Fruit fly (Drosophila melanogaster): ENCODE measurements around the gene Pus10.

The Pus10 gene

DNA sequence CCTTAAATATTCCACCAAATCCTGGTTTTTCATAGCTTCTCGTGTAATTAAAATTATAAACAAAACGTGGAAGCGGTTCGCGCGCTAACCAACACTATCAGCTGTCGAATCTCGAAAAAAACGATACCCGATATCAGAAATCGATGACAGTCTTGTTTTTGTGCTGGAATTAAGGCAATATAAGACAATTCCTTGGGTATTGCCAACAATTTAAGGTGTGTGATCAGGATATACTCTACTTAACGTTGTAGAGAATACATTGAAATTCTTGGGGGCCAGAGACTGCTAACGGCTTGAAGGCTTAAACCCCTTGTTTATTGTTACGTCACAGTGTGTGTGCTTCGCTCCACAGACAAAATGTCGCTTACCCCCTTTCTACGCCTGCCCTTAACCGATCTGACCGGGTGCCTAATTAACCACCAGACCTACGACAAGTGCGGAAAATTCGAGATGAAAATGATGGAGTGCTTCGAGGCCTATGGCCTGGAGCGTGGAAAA is at the start of gene Pus10:
Gene Pus10 (minus strand): TSS at position 91 of the 498 bp plus-strand sequence.
- TF ChIP-seq EcR (GFP tag; optimal IDR thresholded peaks at IDR 0.05) = no peak
- no peak for TF ChIP-seq psq (optimal IDR thresholded peaks at IDR 0.05)
- TF ChIP-seq pan (optimal IDR thresholded peaks at IDR 0.05) = no peak
- TF ChIP-seq Dll (optimal IDR thresholded peaks at IDR 0.05) = no peak
- no peak for TF ChIP-seq usp (GFP tag; optimal IDR thresholded peaks at IDR 0.05)
- no peak for TF ChIP-seq CG8478 (optimal IDR thresholded peaks at IDR 0.05)

DNA sequence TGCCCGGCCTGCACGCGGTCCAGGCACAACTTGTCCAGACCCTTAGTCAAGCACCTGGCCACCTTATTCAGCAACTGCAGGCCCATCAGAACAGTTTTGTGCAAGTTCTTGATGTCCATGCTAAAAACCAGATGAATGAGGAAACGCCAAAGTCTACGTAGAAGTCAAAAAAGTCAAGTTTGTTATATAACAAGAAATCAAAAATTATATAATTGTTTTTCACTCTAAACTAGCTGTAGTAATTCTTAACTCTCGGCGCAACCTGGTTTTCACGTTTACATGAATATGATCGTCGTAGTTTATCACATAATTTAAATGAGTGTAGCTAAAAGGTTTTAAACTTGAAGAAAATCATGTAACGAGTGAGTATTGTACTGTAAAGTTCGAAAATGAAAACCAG is 49.5 kb upstream of the Pus10 start:
- TF ChIP-seq Dll (optimal IDR thresholded peaks at IDR 0.05) = no peak
- TF ChIP-seq EcR (GFP tag; optimal IDR thresholded peaks at IDR 0.05) = no peak
- TF ChIP-seq usp (GFP tag; optimal IDR thresholded peaks at IDR 0.05) = no peak
- TF ChIP-seq pan (optimal IDR thresholded peaks at IDR 0.05) = no peak
- no peak for TF ChIP-seq CG8478 (optimal IDR thresholded peaks at IDR 0.05)
- no peak for TF ChIP-seq psq (optimal IDR thresholded peaks at IDR 0.05)

DNA sequence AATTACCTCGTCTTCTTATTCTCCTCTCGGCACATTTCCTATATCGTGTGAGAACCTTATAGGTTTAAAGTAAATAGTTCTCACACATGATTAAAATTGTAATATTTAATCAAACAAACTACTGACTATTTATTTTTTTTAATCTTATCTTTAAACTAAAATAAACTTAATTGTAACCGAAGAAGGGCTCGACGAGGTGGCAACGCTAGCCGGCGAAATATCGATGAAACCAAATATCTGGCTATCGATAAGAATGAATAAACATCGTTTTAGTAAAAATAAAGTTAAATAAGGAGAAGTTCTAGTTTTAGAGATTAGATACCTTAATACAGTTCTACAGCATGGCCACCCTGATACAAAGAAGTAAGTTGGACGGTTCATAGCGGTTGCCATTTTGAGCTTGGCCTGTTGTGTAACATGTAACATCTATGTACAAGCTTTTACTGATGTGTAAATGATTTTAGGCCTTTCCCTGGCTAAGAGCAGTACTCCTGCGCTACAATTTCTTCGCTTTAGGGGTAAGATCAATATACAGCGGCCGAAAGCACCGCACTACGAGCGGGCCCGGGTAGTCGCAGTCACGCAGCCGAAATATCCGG is 48.5 kb upstream of the Pus10 start, which contains the start of gene mRpL10:
Gene mRpL10 (plus strand): TSS at position 251 of the 599 bp plus-strand sequence.
- no peak for TF ChIP-seq pan (optimal IDR thresholded peaks at IDR 0.05)
- TF ChIP-seq psq (optimal IDR thresholded peaks at IDR 0.05) = no peak
- no peak for TF ChIP-seq usp (GFP tag; optimal IDR thresholded peaks at IDR 0.05)
- no peak for TF ChIP-seq CG8478 (optimal IDR thresholded peaks at IDR 0.05)
- TF ChIP-seq EcR (GFP tag; optimal IDR thresholded peaks at IDR 0.05) = no peak
- no peak for TF ChIP-seq Dll (optimal IDR thresholded peaks at IDR 0.05)

DNA sequence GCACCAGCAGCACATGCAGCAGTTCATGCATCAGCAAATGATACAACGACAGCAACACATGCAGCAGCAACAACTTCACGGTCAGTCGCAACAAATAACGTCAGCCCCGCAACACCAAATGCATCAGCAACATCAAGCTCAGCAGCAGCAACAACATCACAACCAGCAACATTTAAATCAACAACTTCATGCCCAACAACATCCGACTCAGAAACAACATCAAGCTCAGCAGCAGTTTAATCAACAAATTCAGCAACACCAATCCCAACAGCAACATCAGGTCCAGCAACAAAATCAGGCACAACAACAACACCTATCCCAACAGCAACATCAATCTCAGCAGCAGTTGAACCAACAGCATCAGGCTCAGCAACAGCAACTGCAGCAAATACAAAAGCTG is 40.6 kb upstream of the Pus10 start:
- TF ChIP-seq usp (GFP tag; optimal IDR thresholded peaks at IDR 0.05) = no peak

DNA sequence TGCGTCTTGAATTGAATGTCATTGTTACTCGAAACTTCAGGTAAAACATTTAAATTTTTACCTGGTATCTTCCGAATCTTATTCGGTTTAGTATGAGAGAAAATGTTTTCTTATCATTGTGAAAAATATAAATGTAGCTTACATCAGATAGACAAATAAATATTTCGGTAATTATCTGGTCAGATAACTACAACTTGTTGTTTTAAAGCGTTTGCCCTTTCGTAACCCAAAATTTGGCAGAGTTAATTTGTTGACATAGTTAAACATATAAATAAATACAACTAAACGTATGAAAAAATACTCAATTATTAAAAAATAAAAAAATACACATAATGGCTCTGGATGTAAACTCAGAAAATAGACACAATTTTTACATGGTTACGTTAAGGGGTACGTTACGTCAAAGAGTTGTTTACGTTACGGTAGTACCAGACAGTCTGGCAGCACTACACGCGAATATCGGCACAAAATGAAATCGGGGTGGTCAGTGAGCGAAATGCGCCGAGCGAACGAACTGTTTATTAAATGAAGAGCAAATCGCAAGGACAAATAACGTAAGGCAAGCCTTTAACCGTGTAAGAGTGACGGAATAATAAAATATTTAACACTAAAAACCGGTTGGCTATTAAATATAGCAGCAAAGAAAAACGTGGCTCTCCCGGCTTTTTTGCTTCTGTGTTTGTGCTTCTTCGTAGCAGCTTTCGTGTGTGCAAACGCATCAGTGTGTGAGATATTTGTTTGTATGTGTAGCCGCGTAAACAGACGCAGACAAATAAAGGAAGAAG is 27.4 kb upstream of the Pus10 start:
- TF ChIP-seq EcR (GFP tag; optimal IDR thresholded peaks at IDR 0.05) = no peak
- TF ChIP-seq usp (GFP tag; optimal IDR thresholded peaks at IDR 0.05) = no peak
- no peak for TF ChIP-seq Dll (optimal IDR thresholded peaks at IDR 0.05)
- TF ChIP-seq pan (optimal IDR thresholded peaks at IDR 0.05) = no peak
- TF ChIP-seq CG8478 (optimal IDR thresholded peaks at IDR 0.05) = no peak
- TF ChIP-seq psq (optimal IDR thresholded peaks at IDR 0.05) = no peak

DNA sequence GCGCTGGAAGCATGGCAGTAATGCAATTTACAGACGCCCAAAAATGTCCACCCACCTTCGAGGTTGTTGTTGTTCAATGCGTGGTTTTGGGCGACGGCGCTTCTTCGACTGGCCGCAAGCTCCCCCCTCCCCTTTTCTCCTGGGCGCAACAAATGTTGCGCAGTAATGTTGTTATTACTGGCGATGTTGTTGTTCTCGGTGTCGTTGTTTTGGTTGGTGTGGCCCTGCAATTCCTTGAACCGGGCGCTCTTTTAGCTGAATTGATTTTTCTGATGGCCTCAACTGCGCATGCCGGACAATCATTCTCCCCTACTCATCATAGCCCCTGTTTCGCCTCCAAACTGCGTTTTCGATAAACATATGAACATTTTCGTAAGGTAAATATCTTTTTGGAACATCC is 25.9 kb upstream of the Pus10 start:
- TF ChIP-seq Dll (optimal IDR thresholded peaks at IDR 0.05) (no peak), psq (optimal IDR thresholded peaks at IDR 0.05) (no peak)

DNA sequence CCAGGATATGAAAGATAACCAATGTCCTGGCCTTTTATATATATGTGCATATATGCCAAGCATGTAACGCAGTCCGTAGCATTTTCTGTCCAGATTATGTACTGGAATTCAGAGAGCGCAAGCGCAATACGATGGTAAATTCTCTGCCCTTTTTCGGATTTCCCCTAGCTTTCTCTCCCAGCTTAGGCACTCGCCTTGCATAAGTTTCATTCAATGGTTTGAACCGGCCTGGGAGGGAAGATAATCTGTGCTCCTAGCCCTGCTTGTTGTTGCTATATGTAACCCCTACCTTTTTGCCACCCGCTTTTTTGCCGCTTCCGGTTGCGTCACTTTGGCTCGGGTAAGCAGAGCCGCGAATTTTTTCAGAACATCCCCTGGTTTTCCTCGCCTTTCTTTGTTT is 24.0 kb upstream of the Pus10 start:
- TF ChIP-seq CG8478 (optimal IDR thresholded peaks at IDR 0.05) (no peak), EcR (GFP tag; optimal IDR thresholded peaks at IDR 0.05) (no peak), usp (GFP tag; optimal IDR thresholded peaks at IDR 0.05) (no peak), pan (optimal IDR thresholded peaks at IDR 0.05) (no peak), psq (optimal IDR thresholded peaks at IDR 0.05) (no peak), Dll (optimal IDR thresholded peaks at IDR 0.05) (no peak)

DNA sequence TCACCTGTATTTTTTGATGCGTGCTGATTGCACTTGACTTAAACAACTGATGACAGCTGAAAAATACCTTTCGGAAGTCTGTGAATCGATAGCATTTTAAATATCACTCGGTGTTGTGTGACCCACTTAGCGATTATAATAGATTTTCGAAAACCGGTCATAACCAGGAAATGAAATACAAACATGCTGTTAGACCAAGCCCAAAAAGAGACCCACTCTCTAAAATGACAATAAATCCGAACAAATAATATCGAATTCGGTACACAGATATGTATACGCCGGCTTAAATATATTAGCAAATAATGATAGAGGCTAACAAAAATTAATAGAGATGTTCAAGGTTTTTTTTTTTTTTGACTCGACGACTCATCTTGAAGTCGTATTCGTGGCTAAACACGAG is 20.6 kb upstream of the Pus10 start:
- TF ChIP-seq CG8478 (optimal IDR thresholded peaks at IDR 0.05) = no peak
- TF ChIP-seq Dll (optimal IDR thresholded peaks at IDR 0.05) = no peak
- no peak for TF ChIP-seq EcR (GFP tag; optimal IDR thresholded peaks at IDR 0.05)
- no peak for TF ChIP-seq usp (GFP tag; optimal IDR thresholded peaks at IDR 0.05)
- no peak for TF ChIP-seq pan (optimal IDR thresholded peaks at IDR 0.05)
- no peak for TF ChIP-seq psq (optimal IDR thresholded peaks at IDR 0.05)

DNA sequence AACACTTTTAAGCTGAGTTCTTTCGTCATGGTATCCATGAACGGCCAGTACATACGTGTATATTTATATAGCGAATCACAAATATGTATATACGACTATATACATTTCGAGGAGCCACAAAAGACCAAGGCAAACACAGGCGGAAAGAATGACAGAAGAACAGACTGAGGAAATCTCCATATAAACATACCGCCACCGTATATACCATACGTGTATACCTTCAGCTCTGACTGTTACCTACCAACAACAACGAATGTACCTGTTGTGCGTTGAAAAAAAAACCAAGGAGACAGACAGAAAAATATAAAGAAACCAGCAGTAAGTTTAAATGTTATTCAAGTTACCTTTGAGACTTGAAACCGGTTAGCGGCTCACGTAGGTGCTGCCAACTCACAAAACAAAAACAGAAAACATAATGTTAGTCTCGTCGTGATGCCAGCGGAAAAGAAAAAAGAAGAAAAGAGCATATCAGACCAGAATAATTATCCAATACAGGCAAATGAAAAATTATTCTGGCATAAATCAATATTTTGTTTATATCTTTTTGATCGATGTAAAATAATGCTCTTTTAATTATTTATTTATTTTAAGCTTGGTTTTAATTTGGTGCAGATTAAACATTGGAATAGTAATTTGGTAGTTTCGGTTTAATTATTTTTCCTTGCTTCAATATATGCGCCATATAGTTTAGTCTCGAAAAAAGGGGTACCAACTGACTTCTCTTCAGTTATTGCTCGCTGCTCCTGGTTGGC is 16.6 kb upstream of the Pus10 start:
- no peak for TF ChIP-seq pan (optimal IDR thresholded peaks at IDR 0.05)
- TF ChIP-seq usp (GFP tag; optimal IDR thresholded peaks at IDR 0.05) = no peak
- TF ChIP-seq CG8478 (optimal IDR thresholded peaks at IDR 0.05) = no peak
- TF ChIP-seq Dll (optimal IDR thresholded peaks at IDR 0.05) = no peak
- no peak for TF ChIP-seq psq (optimal IDR thresholded peaks at IDR 0.05)
- TF ChIP-seq EcR (GFP tag; optimal IDR thresholded peaks at IDR 0.05) = no peak

DNA sequence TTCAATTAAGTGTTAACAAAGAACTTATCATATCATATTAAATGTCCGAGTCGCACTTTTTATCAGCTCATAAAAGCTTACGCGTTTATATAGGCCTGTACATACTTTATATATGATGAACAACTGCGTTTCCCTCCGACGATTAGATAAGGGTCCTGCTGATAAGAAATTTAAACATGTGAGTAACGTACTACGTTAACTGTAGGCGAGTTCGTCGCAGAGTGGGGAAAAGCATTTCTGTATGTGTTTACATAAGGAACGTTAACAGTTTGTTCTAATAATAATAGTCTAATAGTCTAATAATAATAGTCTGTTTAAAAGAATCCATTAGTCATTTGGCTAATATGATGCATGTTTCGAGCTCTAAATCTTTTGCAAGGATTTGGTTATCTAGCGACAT is 15.3 kb upstream of the Pus10 start:
- no peak for TF ChIP-seq CG8478 (optimal IDR thresholded peaks at IDR 0.05)
- TF ChIP-seq Dll (optimal IDR thresholded peaks at IDR 0.05) = no peak
- TF ChIP-seq EcR (GFP tag; optimal IDR thresholded peaks at IDR 0.05) = no peak
- TF ChIP-seq usp (GFP tag; optimal IDR thresholded peaks at IDR 0.05) = no peak
- no peak for TF ChIP-seq pan (optimal IDR thresholded peaks at IDR 0.05)
- TF ChIP-seq psq (optimal IDR thresholded peaks at IDR 0.05) = no peak

DNA sequence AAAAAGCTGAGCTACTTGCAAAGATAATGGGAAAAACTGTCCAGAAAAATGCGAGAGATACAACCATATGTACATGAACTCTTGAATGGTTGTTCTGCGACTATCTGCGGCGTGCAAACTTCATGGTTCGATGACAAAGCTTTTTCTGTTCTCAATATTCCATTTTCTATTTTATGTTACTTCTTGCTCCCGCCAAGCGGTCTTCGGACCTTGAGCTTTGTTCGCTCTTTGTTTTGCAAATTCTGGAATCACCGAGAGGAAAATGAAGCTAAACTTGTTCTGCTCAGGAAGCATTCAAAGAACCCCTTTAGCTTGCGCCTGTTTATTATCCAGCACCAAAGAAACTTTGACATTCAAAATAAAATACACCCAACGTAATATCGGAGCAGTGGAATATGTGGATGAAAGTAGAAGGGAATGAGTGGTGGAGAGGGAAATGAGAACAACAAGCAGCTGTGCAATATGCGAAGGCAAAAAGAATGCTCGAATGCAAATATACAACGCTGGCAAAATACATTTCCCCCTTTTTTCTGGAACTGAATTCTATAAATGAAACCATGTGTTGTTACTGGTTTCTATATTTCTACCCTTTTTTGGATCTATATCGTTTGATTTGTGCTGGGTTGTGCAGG is 13.3 kb upstream of the Pus10 start:
- TF ChIP-seq EcR (GFP tag; optimal IDR thresholded peaks at IDR 0.05) (peak in 1 of 2 experiments; percentile 7), usp (GFP tag; optimal IDR thresholded peaks at IDR 0.05) (no peak)
